Worm (Caenorhabditis elegans) whole organism, mixed stage, embryonic: ENCODE results near the gene T10D4.11.

Source experiments
- ceh-39 ChIP-seq: fragments of 150-350 bp; optimal IDR thresholded peaks from 2 replicates; lab custom pipeline; 2014; ENCODE audit warnings: missing biosample characterization, missing genetic modification characterization
- lsy-2 ChIP-seq: fragments of 150-350 bp; optimal IDR thresholded peaks from 2 replicates; lab custom pipeline; 2014; ENCODE audit warnings: missing biosample characterization, missing genetic modification characterization
- mep-1 ChIP-seq: fragments of 150-350 bp; optimal IDR thresholded peaks from 2 replicates; lab custom pipeline; 2017; ENCODE audit warnings: missing biosample characterization, missing genetic modification reagents, missing genetic modification characterization, inconsistent platforms
- nhr-12 ChIP-seq: fragments of 150-350 bp; optimal IDR thresholded peaks from 2 replicates; lab custom pipeline; 2014; ENCODE audit warnings: missing biosample characterization, missing genetic modification characterization
- nhr-2 ChIP-seq: fragments of 150-350 bp; optimal IDR thresholded peaks from 2 replicates; lab custom pipeline; 2014; ENCODE audit warnings: missing biosample characterization, missing genetic modification characterization
- nhr-28 ChIP-seq: fragments of 150-350 bp; optimal IDR thresholded peaks from 2 replicates; lab custom pipeline; 2014; ENCODE audit warnings: missing biosample characterization, missing genetic modification characterization
- pha-4 ChIP-seq: fragments of 150-350 bp; optimal IDR thresholded peaks from 2 replicates; lab custom pipeline; 2018; ENCODE audit warnings: missing biosample characterization, missing genetic modification reagents, missing genetic modification characterization
- sem-2 ChIP-seq: fragments of 200-800 bp; sonication (Bioruptor generic); optimal IDR thresholded peaks from 2 replicates; lab custom pipeline; 2018; ENCODE audit warnings: mild to moderate bottlenecking, missing genetic modification characterization, missing compliant biosample characterization
- snpc-4 ChIP-seq: fragments of 150-350 bp; optimal IDR thresholded peaks from 2 replicates; lab custom pipeline; 2014; ENCODE audit warnings: missing biosample characterization, missing genetic modification characterization
- sptf-1 ChIP-seq: sonication (generic microtip); optimal IDR thresholded peaks from 2 replicates; lab custom pipeline; 2017; ENCODE audit warnings: mild to moderate bottlenecking, missing genetic modification characterization, moderate library complexity, missing compliant biosample characterization
- ztf-11 ChIP-seq: fragments of 150-350 bp; optimal IDR thresholded peaks from 2 replicates; lab custom pipeline; 2014; ENCODE audit warnings: missing biosample characterization, missing genetic modification characterization

DNA sequence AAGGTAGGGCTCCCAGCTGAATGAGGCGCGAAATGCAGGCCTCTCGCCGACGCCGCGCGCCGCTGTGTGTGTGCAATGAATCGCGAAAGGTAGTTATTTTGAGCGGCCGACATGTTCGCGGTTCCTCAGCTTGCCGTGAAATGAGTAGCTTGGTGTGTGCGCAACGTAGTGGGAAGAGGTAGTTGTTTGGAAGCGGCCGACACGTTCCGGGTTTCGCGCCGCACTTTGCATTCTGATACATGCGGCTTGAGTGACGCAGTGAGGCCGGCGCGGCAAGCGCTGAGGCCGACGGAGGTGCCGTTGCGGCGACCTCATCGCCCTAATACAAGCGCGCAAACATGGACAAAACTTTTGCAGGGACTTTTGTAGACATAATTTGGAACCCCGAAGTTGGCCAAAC is 46.3 kb upstream of the T10D4.11 start:
- TF ChIP-seq lsy-2 (no peak), snpc-4 (tag; lab: Kevin White, UChicago) (no peak), sptf-1 (no peak), nhr-12 (no peak), pha-4 (tag; lab: Kevin White, UChicago) (no peak), nhr-28 (tag; lab: Kevin White, UChicago) (no peak), nhr-2 (tag; lab: Kevin White, UChicago) (no peak), ztf-11 (tag; lab: Kevin White, UChicago) (no peak), mep-1 (no peak), ceh-39 (tag; lab: Kevin White, UChicago) (no peak), sem-2 (no peak)
